Worm (Caenorhabditis elegans): Measurements from ENCODE around the gene Y105C5A.9.
"Not testable (repeated sequence)": the region's sequence is repeated elsewhere in the genome, so short reads cannot be mapped to it uniquely, and the experiment has no call there.

- TF ChIP-seq duxl-1 (tag; optimal IDR thresholded peaks at IDR 0.05; ENCODE audit: poor library complexity); F44E2.7 (GFP tag; IDR thresholded peaks at IDR 0.05); nhr-102 (tag; optimal IDR thresholded peaks at IDR 0.05); mep-1 (tag; optimal IDR thresholded peaks at IDR 0.05): not testable (repeated sequence)
Observed at ce11 chrIV:15681445-15681844, 50.1 kb downstream of the Y105C5A.9 start, which contains the start of gene Y105C5A.26.

All from whole organism, L4 larva.